Worm (Caenorhabditis elegans) whole organism, L4/young adult: ENCODE results near the gene F09C6.11.

Experiments used
- W03F9.2 ChIP-seq: fragments of 150-350 bp; optimal IDR thresholded peaks from 2 replicates; lab custom pipeline; 2014; ENCODE audit warnings: missing biosample characterization, missing genetic modification characterization
- him-1 ChIP-seq: sonication (generic microtip); optimal IDR thresholded peaks from 2 replicates; lab custom pipeline; 2016; ENCODE audit warnings: missing genotype, missing genetic modification reagents, missing genetic modification characterization, missing compliant biosample characterization

DNA sequence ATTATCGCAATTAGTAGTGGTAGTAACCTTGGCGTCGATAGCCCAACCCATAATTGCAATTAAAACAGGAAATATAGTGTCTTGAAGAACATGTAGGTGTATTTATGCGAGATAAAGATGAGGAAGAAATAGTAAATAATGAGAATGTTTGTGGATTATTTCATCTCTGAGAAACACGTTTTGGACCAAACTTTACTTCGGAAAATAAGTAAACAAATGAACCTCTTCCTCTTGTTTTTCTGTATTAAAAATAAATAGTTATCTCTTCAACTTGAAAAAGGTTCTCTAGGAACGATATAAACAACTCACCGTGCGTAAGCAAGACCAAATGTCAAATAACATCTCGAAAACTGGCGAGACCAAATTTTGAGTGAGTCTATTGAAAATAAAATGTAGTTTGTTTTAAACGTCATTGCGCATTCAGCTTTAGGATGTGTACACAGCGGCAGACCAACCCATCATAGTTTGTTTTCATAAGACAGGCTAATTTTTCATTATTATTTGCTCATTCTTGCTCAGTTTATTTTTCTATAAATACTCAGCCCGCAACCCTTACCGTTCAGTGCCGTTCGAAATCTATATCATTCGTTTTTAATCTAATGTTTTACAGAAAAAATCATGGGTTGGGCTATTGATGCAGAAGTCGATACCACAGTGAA lies at the start of gene F09C6.11, which contains the start of gene F09C6.12:
- TF ChIP-seq W03F9.2: no peak
- no peak for TF ChIP-seq him-1
